Fruit fly (Drosophila melanogaster) whole organism, wandering third instar larva: Measurements from ENCODE around the gene REPTOR.

Experiments
- psq ChIP-seq: fragments of 200-800 bp; sonication (Bioruptor generic); optimal IDR thresholded peaks from 3 replicates; lab custom pipeline; 2017; ENCODE audit warnings: missing biosample characterization, mild to moderate bottlenecking, missing genetic modification characterization, moderate library complexity
- usp ChIP-seq: fragments of >200 bp; optimal IDR thresholded peaks from 2 replicates; lab custom pipeline; 2017; ENCODE audit warnings: missing biosample characterization, missing genetic modification characterization

- no peak for TF ChIP-seq usp
- no peak for TF ChIP-seq psq
These were observed 58.2 kb downstream of the REPTOR start, which contains the start of gene Jhbp12 for dm6 chr3R:24524426-24524974.
